Fruit fly (Drosophila melanogaster) whole organism, wandering third instar larva: ENCODE data around the gene Polr2F.

Experiments
- CG32264 ChIP-seq: fragments of 200-800 bp; sonication (Bioruptor generic); optimal IDR thresholded peaks from 2 replicates; lab custom pipeline; 2016; ENCODE audit warnings: missing biosample characterization, missing genetic modification characterization
- CG9705 ChIP-seq: fragments of 200-800 bp; sonication (Bioruptor generic); optimal IDR thresholded peaks from 2 replicates; lab custom pipeline; 2018; ENCODE audit warnings: missing biosample characterization, mild to moderate bottlenecking, missing genetic modification characterization
- CrebA ChIP-seq: fragments of 200-800 bp; sonication (Bioruptor generic); optimal IDR thresholded peaks from 2 replicates; lab custom pipeline; 2016; ENCODE audit warnings: missing biosample characterization, mild to moderate bottlenecking, missing genetic modification characterization, borderline replicate concordance
- Dfd ChIP-seq: fragments of >200 bp; optimal IDR thresholded peaks from 2 replicates; lab custom pipeline; 2017; ENCODE audit warnings: missing biosample characterization, missing genetic modification characterization
- Dif ChIP-seq: fragments of 200-275, 200-300 bp; sonication (Bioruptor generic); optimal IDR thresholded peaks from 2 replicates; lab custom pipeline; 2018; ENCODE audit warnings: missing biosample characterization, missing genetic modification characterization; ENCODE audit not compliant: partially characterized antibody
- GATAd ChIP-seq: sonication (Bioruptor generic); optimal IDR thresholded peaks from 2 replicates; lab custom pipeline; 2016; ENCODE audit warnings: missing biosample characterization, missing genetic modification characterization
- HLH106 ChIP-seq: fragments of 200-800 bp; optimal IDR thresholded peaks from 3 replicates; lab custom pipeline; 2019; ENCODE audit warnings: missing biosample characterization, mild to moderate bottlenecking, missing genetic modification characterization, moderate library complexity
- Hnf4 ChIP-seq: fragments of 200-800 bp; sonication (Bioruptor generic); optimal IDR thresholded peaks from 2 replicates; lab custom pipeline; 2016; ENCODE audit warnings: missing biosample characterization, mild to moderate bottlenecking, missing genetic modification characterization
- Hr78 ChIP-seq: fragments of >200 bp; optimal IDR thresholded peaks from 2 replicates; lab custom pipeline; 2017; ENCODE audit warnings: missing biosample characterization, missing genetic modification characterization
- Hr83 ChIP-seq: fragments of 200-300 bp; sonication (Bioruptor generic); optimal IDR thresholded peaks from 2 replicates; lab custom pipeline; 2016; ENCODE audit warnings: missing biosample characterization, mild to moderate bottlenecking, missing genetic modification characterization, moderate library complexity; ENCODE audit not compliant: poor library complexity, severe bottlenecking
- Mio ChIP-seq: sonication (Bioruptor generic); optimal IDR thresholded peaks from 2 replicates; lab custom pipeline; 2016; ENCODE audit warnings: missing biosample characterization, missing genetic modification characterization
- Myc ChIP-seq: fragments of >200 bp; optimal IDR thresholded peaks from 2 replicates; lab custom pipeline; 2017
- N ChIP-seq: fragments of >200 bp; optimal IDR thresholded peaks from 2 replicates; lab custom pipeline; 2018; ENCODE audit warnings: missing biosample characterization, missing external identifiers, missing genetic modification characterization
- OdsH ChIP-seq: fragments of 200-800 bp; sonication (Bioruptor generic); optimal IDR thresholded peaks from 2 replicates; lab custom pipeline; 2016; ENCODE audit warnings: missing biosample characterization, mild to moderate bottlenecking, missing genetic modification characterization
- Rel ChIP-seq, 2 experiments: fragments of 200-800 bp; sonication (Bioruptor generic) in 1 of 2; optimal IDR thresholded peaks; 2 replicates in 1 of 2; 3 replicates in 1 of 2; lab custom pipeline; 2016 to 2019; ENCODE audit warnings: mild to moderate bottlenecking in 2 of 2, missing biosample characterization in 2 of 2, missing genetic modification characterization in 2 of 2, moderate library complexity in 1 of 2
- Sp1 ChIP-seq: fragments of 200-800 bp; sonication (Bioruptor generic); optimal IDR thresholded peaks from 3 replicates; lab custom pipeline; 2019; ENCODE audit warnings: missing biosample characterization, mild to moderate bottlenecking, missing genetic modification characterization, moderate library complexity
- Vsx2 ChIP-seq: fragments of 200-300, 225-300 bp; sonication (Bioruptor generic); optimal IDR thresholded peaks from 2 replicates; lab custom pipeline; 2018; ENCODE audit warnings: missing biosample characterization, missing genetic modification characterization; ENCODE audit not compliant: partially characterized antibody
- br ChIP-seq: fragments of 200-800 bp; sonication (Bioruptor generic); optimal IDR thresholded peaks from 2 replicates; lab custom pipeline; 2016; ENCODE audit warnings: missing biosample characterization, missing genetic modification characterization
- brk ChIP-seq: fragments of 200-800 bp; sonication (Bioruptor generic); optimal IDR thresholded peaks from 2 replicates; lab custom pipeline; 2016; ENCODE audit warnings: missing biosample characterization, mild to moderate bottlenecking, missing genetic modification characterization
- dl ChIP-seq, 2 experiments: fragments of 175-275, 200-275 bp in 1 of 2; fragments of 200-275 bp in 1 of 2; sonication (Bioruptor generic); optimal IDR thresholded peaks; lab custom pipeline; 2018; ENCODE audit warnings: mild to moderate bottlenecking in 2 of 2, missing biosample characterization in 2 of 2, missing genetic modification characterization in 2 of 2, moderate library complexity in 2 of 2; ENCODE audit not compliant: partially characterized antibody in 2 of 2, insufficient read depth in 1 of 2
- dmrt93B ChIP-seq: fragments of 200-800 bp; sonication (Bioruptor generic); optimal IDR thresholded peaks from 2 replicates; lab custom pipeline; 2018; ENCODE audit warnings: missing biosample characterization, mild to moderate bottlenecking, missing genetic modification characterization
- dsf ChIP-seq: sonication (Bioruptor generic); optimal IDR thresholded peaks from 2 replicates; lab custom pipeline; 2016; ENCODE audit warnings: missing biosample characterization, missing genetic modification characterization, borderline replicate concordance
- ey ChIP-seq: fragments of 200-800 bp; sonication (Bioruptor generic); optimal IDR thresholded peaks from 2 replicates; lab custom pipeline; 2016; ENCODE audit warnings: missing biosample characterization, missing genetic modification characterization
- foxo ChIP-seq, 2 experiments: fragments of 200-800 bp; sonication (Bioruptor generic); optimal IDR thresholded peaks; 2 replicates in 1 of 2; 3 replicates in 1 of 2; lab custom pipeline; 2016 to 2017; ENCODE audit warnings: missing biosample characterization in 2 of 2, missing genetic modification characterization in 2 of 2
- fru ChIP-seq: fragments of 200-800 bp; sonication (Bioruptor generic); optimal IDR thresholded peaks from 3 replicates; lab custom pipeline; 2016; ENCODE audit warnings: missing biosample characterization, mild to moderate bottlenecking, missing genetic modification characterization
- h ChIP-seq: fragments of 200-800 bp; sonication (Bioruptor generic); optimal IDR thresholded peaks from 3 replicates; lab custom pipeline; 2016; ENCODE audit warnings: missing biosample characterization, mild to moderate bottlenecking, missing genetic modification characterization
- jim ChIP-seq: fragments of 175-275, 200-325 bp; sonication (Bioruptor generic); optimal IDR thresholded peaks from 2 replicates; lab custom pipeline; 2016; ENCODE audit warnings: missing biosample characterization, mild to moderate bottlenecking, missing genetic modification characterization
- lola ChIP-seq: fragments of >200 bp; optimal IDR thresholded peaks from 2 replicates; lab custom pipeline; 2017; ENCODE audit warnings: missing biosample characterization, missing genetic modification characterization
- pan ChIP-seq: fragments of >200 bp; optimal IDR thresholded peaks from 2 replicates; lab custom pipeline; 2017
- psq ChIP-seq: fragments of 200-800 bp; sonication (Bioruptor generic); optimal IDR thresholded peaks from 3 replicates; lab custom pipeline; 2017; ENCODE audit warnings: missing biosample characterization, mild to moderate bottlenecking, missing genetic modification characterization, moderate library complexity
- rgr ChIP-seq: fragments of 200-800 bp; sonication (Bioruptor generic); optimal IDR thresholded peaks from 3 replicates; lab custom pipeline; 2016; ENCODE audit warnings: missing biosample characterization, mild to moderate bottlenecking, missing genetic modification characterization
- sv ChIP-seq: fragments of 200-800 bp; sonication (Bioruptor generic); optimal IDR thresholded peaks from 3 replicates; lab custom pipeline; 2016; ENCODE audit warnings: missing biosample characterization, missing genetic modification characterization
- tai ChIP-seq: sonication (Bioruptor generic); optimal IDR thresholded peaks from 2 replicates; lab custom pipeline; 2016; ENCODE audit warnings: missing biosample characterization, missing genetic modification characterization
- usp ChIP-seq: fragments of >200 bp; optimal IDR thresholded peaks from 2 replicates; lab custom pipeline; 2017; ENCODE audit warnings: missing biosample characterization, missing genetic modification characterization
- woc ChIP-seq: sonication (Bioruptor generic); optimal IDR thresholded peaks from 2 replicates; lab custom pipeline; 2016; ENCODE audit warnings: missing biosample characterization, mild to moderate bottlenecking, missing genetic modification characterization

Gene Polr2F

dm6 chr3R:5326166-5326565 lies 45.4 kb upstream of the Polr2F start:
- TF ChIP-seq Hnf4 (GFP tag; lab: Kevin White, UChicago) (no peak), rgr (no peak), jim (GFP tag; lab: Kevin White, UChicago) (no peak), br (GFP tag; lab: Kevin White, UChicago) (no peak), CG32264 (GFP tag; lab: Kevin White, UChicago) (no peak), Hr78 (GFP tag; lab: Kevin White, UChicago) (no peak), Dif (GFP tag; lab: Kevin White, UChicago) (no peak), OdsH (GFP tag; lab: Kevin White, UChicago) (no peak), Dfd (GFP tag; lab: Kevin White, UChicago) (no peak), brk (GFP tag; lab: Kevin White, UChicago) (no peak), ey (GFP tag; lab: Kevin White, UChicago) (no peak), Vsx2 (GFP tag; lab: Kevin White, UChicago) (no peak), N (GFP tag; lab: Kevin White, UChicago) (no peak), foxo (GFP tag; optimal IDR thresholded peaks at IDR 0.05; lab: Kevin White, UChicago) (no peak), CrebA (GFP tag; lab: Kevin White, UChicago) (no peak), CG9705 (GFP tag; lab: Kevin White, UChicago) (no peak), dsf (GFP tag; lab: Kevin White, UChicago) (no peak), lola (GFP tag; lab: Kevin White, UChicago) (no peak), Hr83 (GFP tag; lab: Kevin White, UChicago) (no peak)

dm6 chr3R:5327911-5328310 lies 43.7 kb upstream of the Polr2F start:
- no peak for TF ChIP-seq Dfd (GFP tag; lab: Kevin White, UChicago)
- no peak for TF ChIP-seq Myc (lab: Kevin White, UChicago)
- TF ChIP-seq tai (GFP tag; lab: Kevin White, UChicago): no peak
- no peak for TF ChIP-seq lola (GFP tag; lab: Kevin White, UChicago)
- no peak for TF ChIP-seq jim (GFP tag; lab: Kevin White, UChicago)
- TF ChIP-seq woc: no peak
- no peak for TF ChIP-seq HLH106 (tag; lab: Kevin White, UChicago)
- no peak for TF ChIP-seq foxo (GFP tag; optimal IDR thresholded peaks at IDR 0.05; lab: Kevin White, UChicago)
- TF ChIP-seq sv (GFP tag; lab: Kevin White, UChicago): no peak
- TF ChIP-seq Hnf4 (GFP tag; lab: Kevin White, UChicago): no peak
- TF ChIP-seq, all 38 proteins: peak for 0

dm6 chr3R:5330338-5330737 lies 41.3 kb upstream of the Polr2F start:
- TF ChIP-seq ey (GFP tag; lab: Kevin White, UChicago): no peak
- peak; percentile 4 for TF ChIP-seq psq (GFP tag; lab: Kevin White, UChicago)
- TF ChIP-seq dl (GFP tag; optimal IDR thresholded peaks at IDR 0.05; lab: Kevin White, UChicago; ENCODE audit: insufficient read depth in 1 of 2, partially characterized antibody in 2 of 2): no peak
- TF ChIP-seq pan (lab: Kevin White, UChicago): no peak
- peak; percentile 17 for TF ChIP-seq br (GFP tag; lab: Kevin White, UChicago)
- TF ChIP-seq Vsx2 (GFP tag; lab: Kevin White, UChicago): no peak
- TF ChIP-seq foxo (GFP tag; optimal IDR thresholded peaks at IDR 0.05; lab: Kevin White, UChicago): peak in 1 of 2 experiments; percentile 41
- TF ChIP-seq tai (GFP tag; lab: Kevin White, UChicago): no peak
- no peak for TF ChIP-seq rgr
- TF ChIP-seq Myc (lab: Kevin White, UChicago): no peak
- TF ChIP-seq h (GFP tag; lab: Kevin White, UChicago): peak; percentile 5
- no peak for TF ChIP-seq Dfd (GFP tag; lab: Kevin White, UChicago)
- TF ChIP-seq fru (GFP tag; lab: Kevin White, UChicago): peak; percentile 38
- TF ChIP-seq woc: peak; percentile 26
- no peak for TF ChIP-seq Mio (GFP tag; lab: Kevin White, UChicago)
- TF ChIP-seq Hr83 (GFP tag; lab: Kevin White, UChicago): no peak
- TF ChIP-seq lola (GFP tag; lab: Kevin White, UChicago): no peak
- no peak for TF ChIP-seq N (GFP tag; lab: Kevin White, UChicago)
- TF ChIP-seq Hr78 (GFP tag; lab: Kevin White, UChicago): no peak
- TF ChIP-seq GATAd: no peak

- TF ChIP-seq tai (GFP tag; lab: Kevin White, UChicago) (no peak), Mio (GFP tag; lab: Kevin White, UChicago) (no peak), usp (GFP tag; lab: Kevin White, UChicago) (no peak), Hr78 (GFP tag; lab: Kevin White, UChicago) (no peak), woc (peak; percentile 79), Myc (lab: Kevin White, UChicago) (no peak), CG9705 (GFP tag; lab: Kevin White, UChicago) (no peak), jim (GFP tag; lab: Kevin White, UChicago) (no peak), N (GFP tag; lab: Kevin White, UChicago) (no peak), HLH106 (tag; lab: Kevin White, UChicago) (peak; percentile 40), foxo (GFP tag; optimal IDR thresholded peaks at IDR 0.05; lab: Kevin White, UChicago) (peak in 1 of 2 experiments; percentile 73), psq (GFP tag; lab: Kevin White, UChicago) (peak; percentile 68), Rel (GFP tag; optimal IDR thresholded peaks at IDR 0.05; lab: Kevin White, UChicago) (peak; percentile 55), Rel (tag; optimal IDR thresholded peaks at IDR 0.05; lab: Kevin White, UChicago) (no peak), br (GFP tag; lab: Kevin White, UChicago) (peak; percentile 58), Sp1 (peak; percentile 33), sv (GFP tag; lab: Kevin White, UChicago) (no peak), CrebA (GFP tag; lab: Kevin White, UChicago) (no peak), lola (GFP tag; lab: Kevin White, UChicago) (no peak), brk (GFP tag; lab: Kevin White, UChicago) (no peak), dsf (GFP tag; lab: Kevin White, UChicago) (no peak), fru (GFP tag; lab: Kevin White, UChicago) (peak; percentile 76), dmrt93B (GFP tag; lab: Kevin White, UChicago) (peak; percentile 26), Hnf4 (GFP tag; lab: Kevin White, UChicago) (peak; percentile 37), dl (GFP tag; optimal IDR thresholded peaks at IDR 0.05; lab: Kevin White, UChicago; ENCODE audit: insufficient read depth in 1 of 2, partially characterized antibody in 2 of 2) (no peak), OdsH (GFP tag; lab: Kevin White, UChicago) (peak; percentile 66), rgr (peak; percentile 66)
These were observed 39.7 kb upstream of the Polr2F start for dm6 chr3R:5331764-5332405.
